Worm (Caenorhabditis elegans) whole organism, young adult: Measurements from ENCODE around the gene F32D8.7.

ENCODE experiments used
- ama-1 ChIP-seq, 3 experiments: fragments of 150-350 bp in 1 of 3; sonication (generic microtip) in 2 of 3; optimal IDR thresholded peaks; 2 replicates each; lab custom pipeline; 2014 to 2018; ENCODE audit warnings: missing biosample characterization in 2 of 3, missing genetic modification characterization in 2 of 3, missing genetic modification reagents in 2 of 3
- athp-1 ChIP-seq: sonication (generic microtip); optimal IDR thresholded peaks from 2 replicates; lab custom pipeline; 2017; ENCODE audit warnings: mild to moderate bottlenecking, missing genetic modification characterization, missing compliant biosample characterization
- lin-26 ChIP-seq: fragments of 200-800 bp; sonication (Bioruptor generic); IDR thresholded peaks from 2 replicates; pipeline ENCODE4 v1.3.6; 2022; ENCODE audit warnings: missing genetic modification reagents, missing genetic modification characterization, missing compliant biosample characterization
- nfya-1 ChIP-seq: sonication (generic microtip); optimal IDR thresholded peaks from 2 replicates; lab custom pipeline; 2017; ENCODE audit warnings: antibody characterized with exemption, missing compliant biosample characterization, missing genetic modification characterization, borderline replicate concordance; ENCODE audit not compliant: insufficient read depth
- snpc-4 ChIP-seq, 5 experiments: fragments of 150-350 bp in 1 of 5; sonication (generic microtip) in 4 of 5; optimal IDR thresholded peaks; 2 replicates each; lab custom pipeline; 2014 to 2018; ENCODE audit warnings: missing genetic modification characterization in 5 of 5, missing biosample characterization in 3 of 5, antibody characterized with exemption in 2 of 5, mild to moderate bottlenecking in 2 of 5, missing compliant biosample characterization in 2 of 5, missing genotype in 2 of 5, moderate library complexity in 2 of 5, missing genetic modification reagents in 1 of 5

- no peak for TF ChIP-seq ama-1 (optimal IDR thresholded peaks at IDR 0.05; lab: Kevin White, UChicago)
- no peak for TF ChIP-seq ama-1 (GFP tag; optimal IDR thresholded peaks at IDR 0.05; lab: Kevin White, UChicago)
- TF ChIP-seq lin-26 (GFP tag; lab: Robert Waterston, UW): no peak
- TF ChIP-seq athp-1 (tag; lab: Kevin White, UChicago): no peak
- no peak for TF ChIP-seq snpc-4 (GFP tag; optimal IDR thresholded peaks at IDR 0.05; lab: Kevin White, UChicago)
- TF ChIP-seq snpc-4 (tag; optimal IDR thresholded peaks at IDR 0.05; lab: Kevin White, UChicago): peak in 3 of 4 experiments; percentile 17 to 51 (median 25)
- no peak for TF ChIP-seq nfya-1 (tag; lab: Kevin White, UChicago)
These were observed 26.8 kb upstream of the F32D8.7 start for ce11 chrV:10871457-10871861.
